Fruit fly (Drosophila melanogaster) whole organism, prepupa: ENCODE data around the gene Frq1.

Source experiments
- Blimp-1 ChIP-seq: fragments of 200-800 bp; sonication (Bioruptor generic); optimal IDR thresholded peaks from 3 replicates; lab custom pipeline; 2017; ENCODE audit warnings: missing biosample characterization, missing genetic modification characterization, mild to moderate bottlenecking, moderate library complexity, missing genetic modification reagents
- CG15336 ChIP-seq: fragments of 200-800 bp; sonication (Bioruptor generic); IDR thresholded peaks from 2 replicates; pipeline ENCODE4 v1.3.6; 2022; ENCODE audit warnings: missing biosample characterization, missing genetic modification characterization
- CG16779 ChIP-seq: fragments of 200-800 bp; sonication (Bioruptor generic); optimal IDR thresholded peaks from 3 replicates; lab custom pipeline; 2017; ENCODE audit warnings: missing biosample characterization, mild to moderate bottlenecking, missing genetic modification characterization
- Eip75B ChIP-seq: fragments of 200-800 bp; sonication (Bioruptor generic); optimal IDR thresholded peaks from 3 replicates; lab custom pipeline; 2016; ENCODE audit warnings: missing biosample characterization, missing genetic modification characterization
- Eip93F ChIP-seq: fragments of 200-800 bp; sonication (Bioruptor generic); optimal IDR thresholded peaks from 2 replicates; lab custom pipeline; 2016; ENCODE audit warnings: missing biosample characterization, mild to moderate bottlenecking, missing genetic modification characterization
- Hr39 ChIP-seq: fragments of 200-800 bp; sonication (Bioruptor generic); optimal IDR thresholded peaks from 2 replicates; lab custom pipeline; 2016; ENCODE audit warnings: missing biosample characterization, missing genetic modification characterization
- Lpt ChIP-seq: fragments of 200-800 bp; sonication (Bioruptor generic); optimal IDR thresholded peaks from 3 replicates; lab custom pipeline; 2016; ENCODE audit warnings: missing biosample characterization, missing genetic modification characterization
- Met ChIP-seq: fragments of 200-800 bp; sonication (Bioruptor generic); optimal IDR thresholded peaks from 3 replicates; lab custom pipeline; 2016; ENCODE audit warnings: missing biosample characterization, missing genetic modification characterization
- Sox102F ChIP-seq: fragments of 200-800 bp; sonication (Bioruptor generic); optimal IDR thresholded peaks from 2 replicates; lab custom pipeline; 2016; ENCODE audit warnings: missing biosample characterization, mild to moderate bottlenecking, missing genetic modification characterization
- acj6 ChIP-seq: fragments of 200-800 bp; sonication (Bioruptor generic); optimal IDR thresholded peaks from 3 replicates; lab custom pipeline; 2016; ENCODE audit warnings: missing biosample characterization, missing genetic modification characterization
- fkh ChIP-seq: fragments of 200-800 bp; sonication (Bioruptor generic); optimal IDR thresholded peaks from 3 replicates; lab custom pipeline; 2017; ENCODE audit warnings: missing biosample characterization, mild to moderate bottlenecking, missing genetic modification characterization, moderate library complexity
- salr ChIP-seq, 2 experiments: fragments of 200-800 bp; sonication (Bioruptor generic); optimal IDR thresholded peaks; 3 replicates each; lab custom pipeline; 2016 to 2018; ENCODE audit warnings: missing biosample characterization in 2 of 2, missing genetic modification characterization in 2 of 2, mild to moderate bottlenecking in 1 of 2
- spab ChIP-seq: fragments of 200-800 bp; sonication (Bioruptor generic); optimal IDR thresholded peaks from 2 replicates; lab custom pipeline; 2017; ENCODE audit warnings: missing biosample characterization, mild to moderate bottlenecking, missing genetic modification characterization, missing genetic modification reagents

DNA sequence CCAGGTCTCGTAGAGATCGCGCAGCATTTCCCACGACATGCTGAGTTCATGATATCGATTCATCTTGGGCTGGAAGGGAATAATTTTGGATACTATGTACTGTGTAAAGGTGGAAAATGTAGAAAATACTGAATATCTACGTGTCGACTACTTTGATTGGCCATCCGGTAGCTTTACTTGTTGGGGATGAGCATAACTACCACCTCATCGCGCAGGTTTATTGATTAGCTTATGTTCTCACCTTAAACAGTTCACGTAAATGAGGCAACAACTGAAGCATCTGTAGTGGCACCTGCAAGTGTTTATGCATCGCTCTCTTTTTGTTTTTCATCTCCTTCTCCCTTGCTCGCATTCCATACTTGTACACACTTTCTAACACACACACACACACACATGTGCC, 24.2 kb downstream of the Frq1 start, which contains the start of gene Andorra:
- TF ChIP-seq fkh (no peak), Blimp-1 (GFP tag; lab: Kevin White, UChicago) (no peak), Eip75B (no peak), CG16779 (no peak), salr (GFP tag; optimal IDR thresholded peaks at IDR 0.05; lab: Kevin White, UChicago) (no peak), spab (no peak), acj6 (GFP tag; lab: Kevin White, UChicago) (no peak), Hr39 (GFP tag; lab: Kevin White, UChicago) (no peak), CG15336 (GFP tag; lab: Robert Waterston, UW) (no peak), Sox102F (GFP tag; lab: Kevin White, UChicago) (no peak), Eip93F (GFP tag; lab: Kevin White, UChicago) (no peak), Lpt (GFP tag; lab: Kevin White, UChicago) (no peak), Met (GFP tag; lab: Kevin White, UChicago) (no peak)
